Worm (Caenorhabditis elegans): ENCODE results near the gene srbc-10.

- TF ChIP-seq W03F9.2 (tag; optimal IDR thresholded peaks at IDR 0.05): no peak
- TF ChIP-seq him-1 (tag; optimal IDR thresholded peaks at IDR 0.05): no peak
Observed at ce11 chrV:7528816-7529215, 36.0 kb upstream of the srbc-10 start, which contains the start of gene C54F6.5.
